Worm (Caenorhabditis elegans): ENCODE measurements around the gene lipl-8.

ce11 chrV:14719491-14719890, 29.0 kb downstream of the lipl-8 start, which contains the start of gene R08A2.1:
- no peak for TF ChIP-seq dox-1 (GFP tag; IDR thresholded peaks at IDR 0.05)
- TF ChIP-seq ets-4 (GFP tag; optimal IDR thresholded peaks at IDR 0.05), result no peak
- TF ChIP-seq B0035.1 (tag; optimal IDR thresholded peaks at IDR 0.05), result no peak
- TF ChIP-seq ama-1 (optimal IDR thresholded peaks at IDR 0.05), result no peak
- no peak for TF ChIP-seq ama-1 (GFP tag; optimal IDR thresholded peaks at IDR 0.05)
- no peak for TF ChIP-seq ceh-79 (tag; optimal IDR thresholded peaks at IDR 0.05)
- no peak for TF ChIP-seq lsl-1 (GFP tag; optimal IDR thresholded peaks at IDR 0.05)
- no peak for TF ChIP-seq hrde-1 (tag; optimal IDR thresholded peaks at IDR 0.05; ENCODE audit: borderline replicate concordance)
- no peak for TF ChIP-seq rpc-1 (optimal IDR thresholded peaks at IDR 0.05)
- TF ChIP-seq rpc-1 (tag; optimal IDR thresholded peaks at IDR 0.05), result no peak
